Fruit fly (Drosophila melanogaster) whole organism, embryonic: Measurements from ENCODE around the gene CG32829.

Experiments
- B-H2 ChIP-seq: fragments of 200-800 bp; sonication (Bioruptor generic); optimal IDR thresholded peaks from 2 replicates; lab custom pipeline; 2018; ENCODE audit warnings: missing biosample characterization, mild to moderate bottlenecking, missing genetic modification characterization
- CG10147 ChIP-seq: fragments of 200-800 bp; sonication (Bioruptor generic); optimal IDR thresholded peaks from 2 replicates; lab custom pipeline; 2019; ENCODE audit warnings: missing biosample characterization, mild to moderate bottlenecking, missing genetic modification characterization, moderate library complexity
- CG1024 ChIP-seq: fragments of 200-800 bp; sonication (Bioruptor generic); IDR thresholded peaks from 2 replicates; pipeline ENCODE4 v1.3.6; 2022; ENCODE audit warnings: missing biosample characterization, missing genetic modification characterization
- CG11456 ChIP-seq: fragments of 200-800 bp; sonication (Bioruptor generic); IDR thresholded peaks from 3 replicates; pipeline ENCODE4 v1.3.6; 2022; ENCODE audit warnings: missing biosample characterization, missing genetic modification characterization
- CG12942 ChIP-seq: fragments of 200-800 bp; sonication (Bioruptor generic); optimal IDR thresholded peaks from 3 replicates; lab custom pipeline; 2016; ENCODE audit warnings: missing biosample characterization, missing genetic modification characterization
- CG15479 ChIP-seq: fragments of 200-800 bp; sonication (Bioruptor generic); optimal IDR thresholded peaks from 3 replicates; lab custom pipeline; 2019; ENCODE audit warnings: missing biosample characterization, mild to moderate bottlenecking, missing genetic modification characterization, moderate library complexity
- CG17802 ChIP-seq: fragments of 200-800 bp; sonication (Bioruptor generic); optimal IDR thresholded peaks from 2 replicates; lab custom pipeline; 2018; ENCODE audit warnings: missing biosample characterization, mild to moderate bottlenecking, missing genetic modification characterization, moderate library complexity
- CG34376 ChIP-seq: fragments of 200-800 bp; sonication (Bioruptor generic); optimal IDR thresholded peaks from 2 replicates; lab custom pipeline; 2018; ENCODE audit warnings: missing biosample characterization, mild to moderate bottlenecking, missing genetic modification characterization
- CG4404 ChIP-seq: fragments of 200-800 bp; sonication (Bioruptor generic); IDR thresholded peaks from 2 replicates; pipeline ENCODE4 v1.3.6; 2022; ENCODE audit warnings: missing biosample characterization, missing genetic modification characterization
- CG4424 ChIP-seq: fragments of 200-800 bp; sonication (Bioruptor generic); optimal IDR thresholded peaks from 3 replicates; lab custom pipeline; 2016; ENCODE audit warnings: missing biosample characterization, missing genetic modification characterization
- CG8359 ChIP-seq: fragments of 200-800 bp; sonication (Bioruptor generic); optimal IDR thresholded peaks from 2 replicates; lab custom pipeline; 2017; ENCODE audit warnings: missing biosample characterization, mild to moderate bottlenecking, missing genetic modification characterization, borderline replicate concordance
- CG8478 ChIP-seq: fragments of >200 bp; optimal IDR thresholded peaks from 2 replicates; lab custom pipeline; 2018
- Dek ChIP-seq: fragments of 200-800 bp; sonication (Bioruptor generic); optimal IDR thresholded peaks from 3 replicates; lab custom pipeline; 2019; ENCODE audit warnings: missing biosample characterization, mild to moderate bottlenecking, missing genetic modification characterization, moderate library complexity
- HHEX ChIP-seq: fragments of 200-800 bp; sonication (Bioruptor generic); optimal IDR thresholded peaks from 3 replicates; lab custom pipeline; 2017; ENCODE audit warnings: missing biosample characterization, mild to moderate bottlenecking, missing genetic modification characterization, missing genetic modification reagents
- HLH4C ChIP-seq: fragments of 200-800 bp; sonication (Bioruptor generic); IDR thresholded peaks from 3 replicates; pipeline ENCODE4 v1.3.6; 2022; ENCODE audit warnings: missing biosample characterization, missing genetic modification characterization; ENCODE audit not compliant: partially characterized antibody
- Hey ChIP-seq: fragments of 200-800 bp; sonication (Bioruptor generic); optimal IDR thresholded peaks from 3 replicates; lab custom pipeline; 2018; ENCODE audit warnings: missing biosample characterization, mild to moderate bottlenecking, missing genetic modification characterization
- Med ChIP-seq: fragments of 200-800 bp; sonication (Bioruptor generic); peaks from one replicate; lab custom pipeline; 2016; ENCODE audit warnings: missing biosample characterization, missing genetic modification characterization, mild to moderate bottlenecking, inconsistent platforms, moderate library complexity
- Mes4 ChIP-seq: fragments of 200-800 bp; sonication (Bioruptor generic); optimal IDR thresholded peaks from 2 replicates; lab custom pipeline; 2016; ENCODE audit warnings: missing biosample characterization, missing genetic modification characterization
- Side ChIP-seq: fragments of 200-800 bp; sonication (Bioruptor generic); optimal IDR thresholded peaks from 2 replicates; lab custom pipeline; 2016; ENCODE audit warnings: missing biosample characterization, missing genetic modification characterization
- Sry-β ChIP-seq: fragments of 200-800 bp; sonication (Bioruptor generic); optimal IDR thresholded peaks from 2 replicates; lab custom pipeline; 2018; ENCODE audit warnings: missing biosample characterization, mild to moderate bottlenecking, missing genetic modification characterization, moderate library complexity
- ara ChIP-seq: fragments of 200-800 bp; sonication (Bioruptor generic); IDR thresholded peaks from 2 replicates; pipeline ENCODE4 v1.3.6; 2022; ENCODE audit warnings: missing biosample characterization, missing genetic modification characterization
- btn ChIP-seq: fragments of 200-800 bp; sonication (Bioruptor generic); optimal IDR thresholded peaks from 2 replicates; lab custom pipeline; 2016; ENCODE audit warnings: missing biosample characterization, missing genetic modification characterization
- gsb ChIP-seq: fragments of 200-800 bp; sonication (Bioruptor generic); IDR thresholded peaks from 2 replicates; pipeline ENCODE4 v1.3.6; 2022; ENCODE audit warnings: missing biosample characterization, missing genetic modification characterization
- gt ChIP-seq: fragments of 200-800 bp; sonication (Bioruptor generic); IDR thresholded peaks from 2 replicates; pipeline ENCODE4 v1.3.6; 2022; ENCODE audit warnings: missing biosample characterization, missing genetic modification characterization
- mirr ChIP-seq: fragments of 200-800 bp; sonication (Bioruptor generic); optimal IDR thresholded peaks from 3 replicates; lab custom pipeline; 2018; ENCODE audit warnings: missing biosample characterization, mild to moderate bottlenecking, missing genetic modification characterization
- nerfin-1 ChIP-seq: fragments of 200-800 bp; sonication (Bioruptor generic); optimal IDR thresholded peaks from 3 replicates; lab custom pipeline; 2019; ENCODE audit warnings: missing biosample characterization, mild to moderate bottlenecking, missing genetic modification characterization, moderate library complexity
- pb ChIP-seq: fragments of 200-800 bp; sonication (Bioruptor generic); optimal IDR thresholded peaks from 3 replicates; lab custom pipeline; 2016; ENCODE audit warnings: missing biosample characterization, missing genetic modification characterization
- rib ChIP-seq: fragments of 200-800 bp; sonication (Bioruptor generic); IDR thresholded peaks from 2 replicates; pipeline ENCODE4 v1.3.6; 2022; ENCODE audit warnings: missing biosample characterization, missing genetic modification characterization
- ro ChIP-seq: fragments of 200-800 bp; sonication (Bioruptor generic); IDR thresholded peaks from 2 replicates; pipeline ENCODE4 v1.3.6; 2022; ENCODE audit warnings: missing biosample characterization, missing genetic modification characterization
- tup ChIP-seq: fragments of 200-800 bp; sonication (Bioruptor generic); optimal IDR thresholded peaks from 2 replicates; lab custom pipeline; 2016; ENCODE audit warnings: missing biosample characterization, mild to moderate bottlenecking, missing genetic modification characterization, moderate library complexity
- usp ChIP-seq: fragments of >200 bp; optimal IDR thresholded peaks from 2 replicates; lab custom pipeline; 2017; ENCODE audit warnings: missing biosample characterization, missing genetic modification characterization

CG32829 gene

dm6 chr2L:6868178-6868867 is 47.9 kb downstream of the CG32829 start (continued):
- TF ChIP-seq rib (GFP tag; lab: Robert Waterston, UW) (peak; percentile 64; the same call in 1 of the 2 replicates), CG8478 (lab: Kevin White, UChicago) (no peak), Dek (no peak), CG10147 (GFP tag; lab: Kevin White, UChicago) (no peak), Mes4 (GFP tag; lab: Kevin White, UChicago) (no peak), btn (GFP tag; lab: Kevin White, UChicago) (no peak), Side (no peak), HHEX (GFP tag; lab: Kevin White, UChicago) (peak; percentile 35), Med (peak; percentile 56), CG4424 (GFP tag; lab: Kevin White, UChicago) (no peak), usp (GFP tag; lab: Kevin White, UChicago) (no peak), CG17802 (tag; lab: Kevin White, UChicago) (no peak), B-H2 (GFP tag; lab: Kevin White, UChicago) (peak; percentile 35), CG4404 (no peak), Hey (tag; lab: Kevin White, UChicago) (peak; percentile 71), nerfin-1 (tag; lab: Kevin White, UChicago) (no peak), CG12942 (GFP tag; lab: Kevin White, UChicago) (no peak), tup (GFP tag; lab: Kevin White, UChicago) (no peak), pb (no peak), CG11456 (GFP tag; lab: Robert Waterston, UW) (0 out of 3 replicates have a peak, but pooled peaks have one; percentile 30), gt (no peak), CG8359 (GFP tag; lab: Kevin White, UChicago) (no peak), Sry-β (GFP tag; lab: Kevin White, UChicago) (no peak), CG34376 (GFP tag; lab: Kevin White, UChicago) (peak; percentile 85), CG1024 (GFP tag; lab: Robert Waterston, UW) (no peak), gsb (GFP tag; lab: Robert Waterston, UW) (no peak), ro (no peak), mirr (GFP tag; lab: Kevin White, UChicago) (peak; percentile 54), HLH4C (GFP tag; lab: Robert Waterston, UW) (no peak), CG15479 (GFP tag; lab: Kevin White, UChicago) (no peak), ara (GFP tag; lab: Robert Waterston, UW) (no peak)
